Fruit fly (Drosophila melanogaster) Kc167 (cell line): ENCODE measurements around the gene CHES-1-like.

Experiments
- Myc ChIP-seq: fragments of >200 bp; optimal IDR thresholded peaks from 2 replicates; lab custom pipeline; 2017; ENCODE audit warnings: missing external identifiers
- Sin3A ChIP-seq: fragments of >200 bp; optimal IDR thresholded peaks from 2 replicates; lab custom pipeline; 2018; ENCODE audit warnings: missing external identifiers
- h ChIP-seq: fragments of >200 bp; optimal IDR thresholded peaks from 3 replicates; lab custom pipeline; 2018; ENCODE audit warnings: missing external identifiers
- insv ChIP-seq: fragments of >200 bp; optimal IDR thresholded peaks from 3 replicates; lab custom pipeline; 2018; ENCODE audit warnings: missing external identifiers
- psq ChIP-seq: fragments of >200 bp; optimal IDR thresholded peaks from 2 replicates; lab custom pipeline; 2017; ENCODE audit warnings: missing external identifiers
- ttk ChIP-seq: sonication (Bioruptor generic); optimal IDR thresholded peaks from 2 replicates; lab custom pipeline; 2017; ENCODE audit warnings: missing external identifiers

dm6 chrX:7663910-7664309 is 45.3 kb downstream of the CHES-1-like start:
- TF ChIP-seq Myc (lab: Kevin White, UChicago) (no peak), insv (no peak), ttk (lab: Kevin White, UChicago) (no peak), Sin3A (lab: Kevin White, UChicago) (no peak), psq (no peak), h (no peak)
